Worm (Caenorhabditis elegans) whole organism, early embryonic: ENCODE results near the gene wrt-7.
"Not testable (repeated sequence)": the region's sequence is repeated elsewhere in the genome, so short reads cannot be mapped to it uniquely, and the experiment has no call there.

Experiments used
- B0310.2 ChIP-seq: sonication (generic microtip); optimal IDR thresholded peaks from 2 replicates; lab custom pipeline; 2016; ENCODE audit warnings: mild to moderate bottlenecking, missing genetic modification characterization, missing compliant biosample characterization
- F13C5.2 ChIP-seq: sonication (generic microtip); optimal IDR thresholded peaks from 2 replicates; lab custom pipeline; 2017; ENCODE audit warnings: mild to moderate bottlenecking, missing genetic modification characterization, inconsistent platforms, missing compliant biosample characterization
- aly-1 ChIP-seq: sonication (generic microtip); optimal IDR thresholded peaks from 2 replicates; lab custom pipeline; 2016; ENCODE audit warnings: missing genetic modification characterization, missing compliant biosample characterization
- ama-1 ChIP-seq: fragments of 150-350 bp; optimal IDR thresholded peaks from 2 replicates; lab custom pipeline; 2014
- ceh-13 ChIP-seq: fragments of 200-800 bp; sonication (Bioruptor generic); optimal IDR thresholded peaks from 2 replicates; lab custom pipeline; 2018; ENCODE audit warnings: mild to moderate bottlenecking, missing genetic modification characterization, missing compliant biosample characterization
- ceh-36 ChIP-seq: sonication (generic microtip); optimal IDR thresholded peaks from 2 replicates; lab custom pipeline; 2016; ENCODE audit warnings: missing genetic modification characterization, inconsistent platforms, missing compliant biosample characterization
- ets-7 ChIP-seq: sonication (generic microtip); optimal IDR thresholded peaks from 2 replicates; lab custom pipeline; 2016; ENCODE audit warnings: missing genotype, missing genetic modification characterization, missing compliant biosample characterization
- flt-1 ChIP-seq: fragments of 200-800 bp; sonication (Bioruptor generic); IDR thresholded peaks from 2 replicates; pipeline ENCODE4 v1.3.6; 2022; ENCODE audit warnings: missing genetic modification characterization, missing compliant biosample characterization
- hmbx-1 ChIP-seq: sonication (generic microtip); optimal IDR thresholded peaks from 2 replicates; lab custom pipeline; 2016; ENCODE audit warnings: mild to moderate bottlenecking, missing genetic modification characterization, missing compliant biosample characterization
- hmg-4 ChIP-seq: fragments of 200-800 bp; sonication (Bioruptor generic); optimal IDR thresholded peaks from 2 replicates; lab custom pipeline; 2018; ENCODE audit warnings: mild to moderate bottlenecking, missing genetic modification characterization, missing compliant biosample characterization
- hnd-1 ChIP-seq: sonication (generic microtip); optimal IDR thresholded peaks from 2 replicates; lab custom pipeline; 2016; ENCODE audit warnings: missing genetic modification characterization, missing compliant biosample characterization
- pes-1 ChIP-seq: fragments of 200-800 bp; sonication (Bioruptor generic); IDR thresholded peaks from 2 replicates; pipeline ENCODE4 v1.3.6; 2022; ENCODE audit warnings: missing genetic modification reagents, missing genetic modification characterization, missing compliant biosample characterization
- scrt-1 ChIP-seq: fragments of 200-800 bp; sonication (Bioruptor generic); IDR thresholded peaks from 2 replicates; pipeline ENCODE4 v1.3.6; 2022; ENCODE audit warnings: missing genetic modification characterization, missing compliant biosample characterization
- sea-1 ChIP-seq: fragments of 200-800 bp; sonication (Bioruptor generic); conservative IDR thresholded peaks from 2 replicates; pipeline ENCODE4 v1.3.6; 2022; ENCODE audit warnings: missing genetic modification characterization, missing compliant biosample characterization
- tbx-11 ChIP-seq: fragments of 200-800 bp; sonication (Bioruptor generic); IDR thresholded peaks from 2 replicates; pipeline ENCODE4 v1.3.6; 2022; ENCODE audit warnings: missing genetic modification characterization, missing compliant biosample characterization
- tbx-37 ChIP-seq: fragments of 200-800 bp; sonication (Bioruptor generic); conservative IDR thresholded peaks from 2 replicates; pipeline ENCODE4 v1.3.6; 2022; ENCODE audit warnings: missing genetic modification reagents, missing genetic modification characterization, missing compliant biosample characterization
- tra-4 ChIP-seq: sonication (generic microtip); optimal IDR thresholded peaks from 2 replicates; lab custom pipeline; 2017; ENCODE audit warnings: missing genetic modification characterization, missing compliant biosample characterization

The wrt-7 gene

ce11 chrV:15369707-15370106 lies 32.4 kb upstream of the wrt-7 start, which contains the start of gene nhr-269:
TSS of gene nhr-269 (minus strand) at chrV:15369807.
- TF ChIP-seq F13C5.2 (tag; lab: Kevin White, UChicago) (no peak), ets-7 (tag; lab: Kevin White, UChicago) (no peak), B0310.2 (tag; lab: Kevin White, UChicago) (no peak), ceh-13 (GFP tag; lab: Kevin White, UChicago) (no peak), tbx-11 (GFP tag; lab: Robert Waterston, UW) (no peak), scrt-1 (GFP tag; lab: Robert Waterston, UW) (no peak), aly-1 (tag; lab: Kevin White, UChicago) (no peak), ama-1 (lab: Kevin White, UChicago) (no peak), hmbx-1 (tag; lab: Kevin White, UChicago) (no peak), ceh-36 (tag; lab: Kevin White, UChicago) (no peak), hmg-4 (GFP tag; lab: Kevin White, UChicago) (no peak), tra-4 (tag; lab: Kevin White, UChicago) (no peak)

ce11 chrV:15367770-15368169 lies 30.5 kb upstream of the wrt-7 start:
- TF ChIP-seq ama-1 (lab: Kevin White, UChicago) (no peak), sea-1 (GFP tag; lab: Robert Waterston, UW) (no peak), ceh-36 (tag; lab: Kevin White, UChicago) (no peak), hnd-1 (tag; lab: Kevin White, UChicago) (no peak)

ce11 chrV:15361412-15361811 lies 24.1 kb upstream of the wrt-7 start, which contains the start of gene ech-1.1:
TSS of gene ech-1.1 (minus strand) at chrV:15361512.
- not testable (repeated sequence) for TF ChIP-seq ceh-13 (GFP tag; lab: Kevin White, UChicago); sea-1 (GFP tag; lab: Robert Waterston, UW); tra-4 (tag; lab: Kevin White, UChicago)

ce11 chrV:15354648-15355047 lies 17.3 kb upstream of the wrt-7 start, which contains the start of gene C29F3.7:
TSS of gene C29F3.7 (plus strand) at chrV:15354901.
- no peak for TF ChIP-seq hmbx-1 (tag; lab: Kevin White, UChicago)
- TF ChIP-seq F13C5.2 (tag; lab: Kevin White, UChicago): no peak
- no peak for TF ChIP-seq scrt-1 (GFP tag; lab: Robert Waterston, UW)
- no peak for TF ChIP-seq ceh-36 (tag; lab: Kevin White, UChicago)
- no peak for TF ChIP-seq tra-4 (tag; lab: Kevin White, UChicago)
- no peak for TF ChIP-seq sea-1 (GFP tag; lab: Robert Waterston, UW)
- no peak for TF ChIP-seq hmg-4 (GFP tag; lab: Kevin White, UChicago)
- TF ChIP-seq tbx-37 (GFP tag; lab: Robert Waterston, UW): no peak
- TF ChIP-seq ceh-13 (GFP tag; lab: Kevin White, UChicago): no peak
- TF ChIP-seq pes-1 (GFP tag; lab: Robert Waterston, UW): no peak
- no peak for TF ChIP-seq aly-1 (tag; lab: Kevin White, UChicago)
- no peak for TF ChIP-seq tbx-11 (GFP tag; lab: Robert Waterston, UW)
- TF ChIP-seq hnd-1 (tag; lab: Kevin White, UChicago): no peak
- TF ChIP-seq ama-1 (lab: Kevin White, UChicago): no peak
- no peak for TF ChIP-seq flt-1 (GFP tag; lab: Robert Waterston, UW)
- TF ChIP-seq ets-7 (tag; lab: Kevin White, UChicago): no peak
- no peak for TF ChIP-seq B0310.2 (tag; lab: Kevin White, UChicago)

ce11 chrV:15352376-15352775 lies 15.1 kb upstream of the wrt-7 start, which contains the start of gene srx-58:
TSS of gene srx-58 (plus strand) at chrV:15352676.
- TF ChIP-seq ama-1 (lab: Kevin White, UChicago): no peak
- TF ChIP-seq aly-1 (tag; lab: Kevin White, UChicago): no peak
- no peak for TF ChIP-seq tra-4 (tag; lab: Kevin White, UChicago)
- no peak for TF ChIP-seq ceh-36 (tag; lab: Kevin White, UChicago)
- TF ChIP-seq hmg-4 (GFP tag; lab: Kevin White, UChicago): no peak
- TF ChIP-seq ets-7 (tag; lab: Kevin White, UChicago): no peak
- no peak for TF ChIP-seq pes-1 (GFP tag; lab: Robert Waterston, UW)

ce11 chrV:15350615-15351014 lies 13.3 kb upstream of the wrt-7 start, which contains the start of gene clec-231:
TSS of gene clec-231 (minus strand) at chrV:15350715.
- TF ChIP-seq B0310.2 (tag; lab: Kevin White, UChicago) (no peak), ets-7 (tag; lab: Kevin White, UChicago) (no peak), sea-1 (GFP tag; lab: Robert Waterston, UW) (no peak), pes-1 (GFP tag; lab: Robert Waterston, UW) (no peak), flt-1 (GFP tag; lab: Robert Waterston, UW) (no peak), tra-4 (tag; lab: Kevin White, UChicago) (no peak), ama-1 (lab: Kevin White, UChicago) (no peak), ceh-36 (tag; lab: Kevin White, UChicago) (no peak), hmg-4 (GFP tag; lab: Kevin White, UChicago) (no peak), aly-1 (tag; lab: Kevin White, UChicago) (no peak), scrt-1 (GFP tag; lab: Robert Waterston, UW) (no peak), hnd-1 (tag; lab: Kevin White, UChicago) (no peak)

ce11 chrV:15349044-15349443 lies 11.7 kb upstream of the wrt-7 start, which contains the start of gene clec-230:
TSS of gene clec-230 (minus strand) at chrV:15349144.
- no peak for TF ChIP-seq hmbx-1 (tag; lab: Kevin White, UChicago)
- TF ChIP-seq ama-1 (lab: Kevin White, UChicago): no peak
- no peak for TF ChIP-seq ceh-13 (GFP tag; lab: Kevin White, UChicago)
- no peak for TF ChIP-seq scrt-1 (GFP tag; lab: Robert Waterston, UW)
- TF ChIP-seq tra-4 (tag; lab: Kevin White, UChicago): no peak
- no peak for TF ChIP-seq ets-7 (tag; lab: Kevin White, UChicago)
- TF ChIP-seq flt-1 (GFP tag; lab: Robert Waterston, UW): no peak
- TF ChIP-seq tbx-11 (GFP tag; lab: Robert Waterston, UW): no peak
- TF ChIP-seq tbx-37 (GFP tag; lab: Robert Waterston, UW): no peak
- no peak for TF ChIP-seq hnd-1 (tag; lab: Kevin White, UChicago)
- TF ChIP-seq F13C5.2 (tag; lab: Kevin White, UChicago): no peak
- no peak for TF ChIP-seq sea-1 (GFP tag; lab: Robert Waterston, UW)
- no peak for TF ChIP-seq B0310.2 (tag; lab: Kevin White, UChicago)
- TF ChIP-seq aly-1 (tag; lab: Kevin White, UChicago): no peak
- no peak for TF ChIP-seq pes-1 (GFP tag; lab: Robert Waterston, UW)
- no peak for TF ChIP-seq hmg-4 (GFP tag; lab: Kevin White, UChicago)
- TF ChIP-seq ceh-36 (tag; lab: Kevin White, UChicago): no peak
